Worm (Caenorhabditis elegans) whole organism, L3 larva: ENCODE data around the gene dgk-1.

ENCODE experiments used
- elt-3 ChIP-seq, 3 experiments: fragments of 150-350 bp in 1 of 3; sonication (generic microtip) in 2 of 3; optimal IDR thresholded peaks; 2 replicates in 2 of 3; 4 replicates in 1 of 3; lab custom pipeline; 2014 to 2017; ENCODE audit warnings: missing biosample characterization in 3 of 3, missing genetic modification characterization in 3 of 3
- lin-15B ChIP-seq: fragments of 150-350 bp; optimal IDR thresholded peaks from 2 replicates; lab custom pipeline; 2014; ENCODE audit warnings: missing biosample characterization, missing genetic modification characterization
- nhr-12 ChIP-seq: fragments of 150-350 bp; optimal IDR thresholded peaks from 2 replicates; lab custom pipeline; 2014; ENCODE audit warnings: missing biosample characterization, missing genetic modification characterization
- pha-4 ChIP-seq: fragments of 150-350 bp; optimal IDR thresholded peaks from 2 replicates; lab custom pipeline; 2014; ENCODE audit warnings: missing biosample characterization, missing genetic modification reagents, missing genetic modification characterization
- pqm-1 ChIP-seq: fragments of 150-350 bp; optimal IDR thresholded peaks from 2 replicates; lab custom pipeline; 2017; ENCODE audit warnings: missing biosample characterization, missing genetic modification characterization, inconsistent platforms
- snpc-4 ChIP-seq: fragments of 150-350 bp; optimal IDR thresholded peaks from 2 replicates; lab custom pipeline; 2014; ENCODE audit warnings: missing biosample characterization, missing genetic modification characterization
- unc-62 ChIP-seq: fragments of 150-350 bp; sonication (generic microtip); optimal IDR thresholded peaks from 4 replicates; lab custom pipeline; 2014; ENCODE audit warnings: missing biosample characterization, missing genetic modification reagents, missing genetic modification characterization
- ztf-11 ChIP-seq: fragments of 150-350 bp; optimal IDR thresholded peaks from 2 replicates; lab custom pipeline; 2014; ENCODE audit warnings: missing biosample characterization, missing genetic modification characterization

ce11 chrX:992650-993403 is 1.6 kb upstream of the dgk-1 start:
- TF ChIP-seq snpc-4 (tag; lab: Kevin White, UChicago) (peak; percentile 55), pha-4 (tag; lab: Kevin White, UChicago) (no peak), pqm-1 (tag; lab: Kevin White, UChicago) (no peak), lin-15B (tag; lab: Kevin White, UChicago) (no peak), unc-62 (GFP tag; lab: Kevin White, UChicago) (no peak), elt-3 (tag; optimal IDR thresholded peaks at IDR 0.05; lab: Kevin White, UChicago) (no peak), nhr-12 (tag; lab: Kevin White, UChicago) (no peak), ztf-11 (tag; lab: Kevin White, UChicago) (no peak)
